Fruit fly (Drosophila melanogaster) whole organism, embryonic: Measurements from ENCODE around the gene CG9328.

Source experiments
- Atf-2 ChIP-seq: fragments of 200-800 bp; sonication (Bioruptor generic); optimal IDR thresholded peaks from 2 replicates; lab custom pipeline; 2016; ENCODE audit warnings: missing biosample characterization, missing genetic modification characterization
- Bgb ChIP-seq: fragments of 200-800 bp; sonication (Bioruptor generic); IDR thresholded peaks from 2 replicates; pipeline ENCODE4 v1.3.6; 2022; ENCODE audit warnings: missing biosample characterization, missing genetic modification characterization; ENCODE audit not compliant: partially characterized antibody
- BtbVII ChIP-seq: fragments of 200-800 bp; sonication (Bioruptor generic); optimal IDR thresholded peaks from 3 replicates; lab custom pipeline; 2017; ENCODE audit warnings: missing biosample characterization, mild to moderate bottlenecking, missing genetic modification characterization
- CG10366 ChIP-seq: fragments of 200-800 bp; sonication (Bioruptor generic); IDR thresholded peaks from 2 replicates; pipeline ENCODE4 v1.3.6; 2022; ENCODE audit warnings: missing biosample characterization, missing genetic modification characterization
- CG14860 ChIP-seq: fragments of 200-800 bp; sonication (Bioruptor generic); IDR thresholded peaks from 3 replicates; pipeline ENCODE4 v1.3.6; 2022; ENCODE audit warnings: missing biosample characterization, missing genetic modification characterization; ENCODE audit not compliant: partially characterized antibody
- CG15601 ChIP-seq: fragments of 200-800 bp; sonication (Bioruptor generic); optimal IDR thresholded peaks from 3 replicates; lab custom pipeline; 2019; ENCODE audit warnings: missing biosample characterization, mild to moderate bottlenecking, missing genetic modification characterization, moderate library complexity
- CG1603 ChIP-seq: fragments of 200-800 bp; sonication (Bioruptor generic); optimal IDR thresholded peaks from 2 replicates; lab custom pipeline; 2019; ENCODE audit warnings: missing biosample characterization, mild to moderate bottlenecking, missing genetic modification characterization, moderate library complexity
- CG17361 ChIP-seq: fragments of 200-800 bp; sonication (Bioruptor generic); IDR thresholded peaks from 3 replicates; pipeline ENCODE4 v1.3.6; 2022; ENCODE audit warnings: missing biosample characterization, missing genetic modification characterization
- CG2120 ChIP-seq: fragments of 200-800 bp; sonication (Bioruptor generic); optimal IDR thresholded peaks from 3 replicates; lab custom pipeline; 2016; ENCODE audit warnings: missing biosample characterization, missing genetic modification characterization
- CG30020 ChIP-seq: fragments of 200-800 bp; optimal IDR thresholded peaks from 2 replicates; lab custom pipeline; 2019; ENCODE audit warnings: missing biosample characterization, mild to moderate bottlenecking, missing genetic modification characterization, moderate library complexity
- CG3065 ChIP-seq: fragments of 200-800 bp; sonication (Bioruptor generic); optimal IDR thresholded peaks from 2 replicates; lab custom pipeline; 2016; ENCODE audit warnings: missing biosample characterization, missing genetic modification characterization
- CG3995 ChIP-seq: fragments of 200-800 bp; sonication (Bioruptor generic); optimal IDR thresholded peaks from 3 replicates; lab custom pipeline; 2016; ENCODE audit warnings: missing biosample characterization, missing genetic modification characterization
- CG43689 ChIP-seq: fragments of 200-800 bp; sonication (Bioruptor generic); IDR thresholded peaks from 2 replicates; pipeline ENCODE4 v1.3.6; 2022; ENCODE audit warnings: missing biosample characterization, missing genetic modification characterization
- CG6175 ChIP-seq: fragments of 200-800 bp; sonication (Bioruptor generic); IDR thresholded peaks from 3 replicates; pipeline ENCODE4 v1.3.6; 2022; ENCODE audit warnings: missing biosample characterization, missing genetic modification characterization
- CG7786 ChIP-seq: fragments of 200-800 bp; sonication (Bioruptor generic); optimal IDR thresholded peaks from 2 replicates; lab custom pipeline; 2016; ENCODE audit warnings: missing biosample characterization, missing genetic modification characterization
- CG7963 ChIP-seq: fragments of 200-800 bp; sonication (Bioruptor generic); IDR thresholded peaks from 3 replicates; pipeline ENCODE4 v1.3.6; 2022; ENCODE audit warnings: missing biosample characterization, missing genetic modification characterization; ENCODE audit not compliant: partially characterized antibody
- CG8281 ChIP-seq: fragments of 200-800 bp; sonication (Bioruptor generic); optimal IDR thresholded peaks from 2 replicates; lab custom pipeline; 2018; ENCODE audit warnings: missing biosample characterization, mild to moderate bottlenecking, missing genetic modification characterization, moderate library complexity
- E2f1 ChIP-seq: fragments of 200-800 bp; sonication (Bioruptor generic); IDR thresholded peaks from 2 replicates; pipeline ENCODE4 v1.3.6; 2022; ENCODE audit warnings: missing biosample characterization, missing genetic modification characterization
- Fer3 ChIP-seq: fragments of 200-800 bp; sonication (Bioruptor generic); optimal IDR thresholded peaks from 2 replicates; lab custom pipeline; 2018; ENCODE audit warnings: missing biosample characterization, mild to moderate bottlenecking, missing genetic modification characterization, moderate library complexity
- HLHmδ ChIP-seq: fragments of 200-800 bp; sonication (Bioruptor generic); optimal IDR thresholded peaks from 2 replicates; lab custom pipeline; 2018; ENCODE audit warnings: missing biosample characterization, mild to moderate bottlenecking, missing genetic modification characterization, moderate library complexity
- Mrtf ChIP-seq: fragments of 200-800 bp; sonication (Bioruptor generic); IDR thresholded peaks from 3 replicates; pipeline ENCODE4 v1.3.6; 2022; ENCODE audit warnings: missing biosample characterization, missing genetic modification characterization
- Neu2 ChIP-seq: fragments of 200-800 bp; sonication (Bioruptor generic); optimal IDR thresholded peaks from 3 replicates; lab custom pipeline; 2016; ENCODE audit warnings: missing biosample characterization, missing genetic modification characterization, borderline replicate concordance
- Opbp ChIP-seq: fragments of 200-800 bp; sonication (Bioruptor generic); IDR thresholded peaks from 3 replicates; pipeline ENCODE4 v1.3.6; 2022; ENCODE audit warnings: missing biosample characterization, missing genetic modification characterization; ENCODE audit not compliant: partially characterized antibody
- Side ChIP-seq: fragments of 200-800 bp; sonication (Bioruptor generic); optimal IDR thresholded peaks from 2 replicates; lab custom pipeline; 2016; ENCODE audit warnings: missing biosample characterization, missing genetic modification characterization
- Sox100B ChIP-seq: fragments of 200-800 bp; sonication (Bioruptor generic); optimal IDR thresholded peaks from 3 replicates; lab custom pipeline; 2018; ENCODE audit warnings: missing biosample characterization, mild to moderate bottlenecking, missing genetic modification characterization
- Tbp ChIP-seq: fragments of >200 bp; optimal IDR thresholded peaks from 2 replicates; lab custom pipeline; 2018; ENCODE audit warnings: missing biosample characterization, missing genetic modification characterization
- crc ChIP-seq: fragments of 200-800 bp; sonication (Bioruptor generic); optimal IDR thresholded peaks from 2 replicates; lab custom pipeline; 2016; ENCODE audit warnings: missing biosample characterization, missing genetic modification characterization
- crol ChIP-seq: fragments of 200-800 bp; sonication (Bioruptor generic); IDR thresholded peaks from 2 replicates; pipeline ENCODE4 v1.3.6; 2022; ENCODE audit warnings: missing biosample characterization, missing genetic modification characterization
- dan ChIP-seq: fragments of 200-800 bp; sonication (Bioruptor generic); IDR thresholded peaks from 2 replicates; pipeline ENCODE4 v1.3.6; 2022; ENCODE audit warnings: missing biosample characterization, missing genetic modification characterization
- dm ChIP-seq: fragments of 200-800 bp; sonication (Bioruptor generic); optimal IDR thresholded peaks from 3 replicates; lab custom pipeline; 2016; ENCODE audit warnings: missing biosample characterization, missing genetic modification characterization
- eve ChIP-seq, 2 experiments: fragments of >200 bp; optimal IDR thresholded peaks; 2 replicates each; lab custom pipeline; 2017; ENCODE audit warnings: missing biosample characterization in 2 of 2, missing genetic modification characterization in 2 of 2
- gro ChIP-seq: fragments of 200-800 bp; sonication (Bioruptor generic); optimal IDR thresholded peaks from 2 replicates; lab custom pipeline; 2016; ENCODE audit warnings: missing biosample characterization, missing genetic modification characterization
- gsb-n ChIP-seq: fragments of 200-800 bp; sonication (Bioruptor generic); optimal IDR thresholded peaks from 3 replicates; lab custom pipeline; 2018; ENCODE audit warnings: missing biosample characterization, mild to moderate bottlenecking, missing genetic modification characterization
- her ChIP-seq: fragments of 200-800 bp; sonication (Bioruptor generic); optimal IDR thresholded peaks from 2 replicates; lab custom pipeline; 2016; ENCODE audit warnings: missing biosample characterization, missing genetic modification characterization
- hkb ChIP-seq, 2 experiments: fragments of 200-800 bp in 1 of 2; fragments of >200 bp in 1 of 2; sonication (Bioruptor generic) in 1 of 2; IDR thresholded peaks in 1 of 2; optimal IDR thresholded peaks in 1 of 2; 2 replicates each; pipeline versions ENCODE4 v1.3.6 to Lab custom; 2017 to 2022; ENCODE audit warnings: missing biosample characterization in 1 of 2, missing genetic modification characterization in 1 of 2
- insv ChIP-seq, 2 experiments: fragments of 200-800 bp; sonication (Bioruptor generic); optimal IDR thresholded peaks; 3 replicates each; lab custom pipeline; 2016 to 2018; ENCODE audit warnings: missing biosample characterization in 2 of 2, missing genetic modification characterization in 2 of 2
- kay ChIP-seq: fragments of 200-800 bp; sonication (Bioruptor generic); optimal IDR thresholded peaks from 2 replicates; lab custom pipeline; 2016; ENCODE audit warnings: missing biosample characterization, missing genetic modification characterization
- mirr ChIP-seq: fragments of 200-800 bp; sonication (Bioruptor generic); optimal IDR thresholded peaks from 3 replicates; lab custom pipeline; 2018; ENCODE audit warnings: missing biosample characterization, mild to moderate bottlenecking, missing genetic modification characterization
- otp ChIP-seq: fragments of 200-800 bp; sonication (Bioruptor generic); IDR thresholded peaks from 3 replicates; pipeline ENCODE4, ENCODE4 v1.3.6; 2022; ENCODE audit warnings: missing biosample characterization, missing genetic modification characterization
- pan ChIP-seq, 4 experiments: fragments of >200 bp in 3 of 4; fragments of 200-800 bp in 1 of 4; sonication (Bioruptor generic) in 1 of 4; optimal IDR thresholded peaks in 3 of 4; IDR thresholded peaks in 1 of 4; 2 replicates each; pipeline versions ENCODE4 v1.3.6 to Lab custom; 2017 to 2022; ENCODE audit warnings: missing biosample characterization in 2 of 4, missing genetic modification characterization in 2 of 4, mixed read lengths in 1 of 4
- rib ChIP-seq: fragments of 200-800 bp; sonication (Bioruptor generic); IDR thresholded peaks from 2 replicates; pipeline ENCODE4 v1.3.6; 2022; ENCODE audit warnings: missing biosample characterization, missing genetic modification characterization
- sd ChIP-seq: fragments of 200-800 bp; sonication (Bioruptor generic); optimal IDR thresholded peaks from 3 replicates; lab custom pipeline; 2018; ENCODE audit warnings: missing biosample characterization, mild to moderate bottlenecking, missing genetic modification characterization, moderate library complexity
- stc ChIP-seq: fragments of 200-800 bp; sonication (Bioruptor generic); IDR thresholded peaks from 2 replicates; pipeline ENCODE4 v1.3.6; 2022; ENCODE audit warnings: missing biosample characterization, missing genetic modification characterization
- ttk ChIP-seq: fragments of 200-800 bp; sonication (Bioruptor generic); IDR thresholded peaks from 2 replicates; pipeline ENCODE4 v2.1.2; 2022; ENCODE audit warnings: missing biosample characterization, missing genetic modification characterization
- vvl ChIP-seq: fragments of 200-800 bp; sonication (Bioruptor generic); IDR thresholded peaks from 2 replicates; pipeline ENCODE4 v1.3.6; 2022; ENCODE audit warnings: missing biosample characterization, missing genetic modification characterization
- z ChIP-seq: fragments of 200-800 bp; sonication (Bioruptor generic); IDR thresholded peaks from 3 replicates; pipeline ENCODE4 v1.3.6; 2022; ENCODE audit warnings: missing biosample characterization, missing genetic modification characterization
- zen ChIP-seq: fragments of 200-800 bp; sonication (Bioruptor generic); optimal IDR thresholded peaks from 3 replicates; lab custom pipeline; 2018; ENCODE audit warnings: missing biosample characterization, mild to moderate bottlenecking, missing genetic modification characterization, moderate library complexity

Gene CG9328

DNA sequence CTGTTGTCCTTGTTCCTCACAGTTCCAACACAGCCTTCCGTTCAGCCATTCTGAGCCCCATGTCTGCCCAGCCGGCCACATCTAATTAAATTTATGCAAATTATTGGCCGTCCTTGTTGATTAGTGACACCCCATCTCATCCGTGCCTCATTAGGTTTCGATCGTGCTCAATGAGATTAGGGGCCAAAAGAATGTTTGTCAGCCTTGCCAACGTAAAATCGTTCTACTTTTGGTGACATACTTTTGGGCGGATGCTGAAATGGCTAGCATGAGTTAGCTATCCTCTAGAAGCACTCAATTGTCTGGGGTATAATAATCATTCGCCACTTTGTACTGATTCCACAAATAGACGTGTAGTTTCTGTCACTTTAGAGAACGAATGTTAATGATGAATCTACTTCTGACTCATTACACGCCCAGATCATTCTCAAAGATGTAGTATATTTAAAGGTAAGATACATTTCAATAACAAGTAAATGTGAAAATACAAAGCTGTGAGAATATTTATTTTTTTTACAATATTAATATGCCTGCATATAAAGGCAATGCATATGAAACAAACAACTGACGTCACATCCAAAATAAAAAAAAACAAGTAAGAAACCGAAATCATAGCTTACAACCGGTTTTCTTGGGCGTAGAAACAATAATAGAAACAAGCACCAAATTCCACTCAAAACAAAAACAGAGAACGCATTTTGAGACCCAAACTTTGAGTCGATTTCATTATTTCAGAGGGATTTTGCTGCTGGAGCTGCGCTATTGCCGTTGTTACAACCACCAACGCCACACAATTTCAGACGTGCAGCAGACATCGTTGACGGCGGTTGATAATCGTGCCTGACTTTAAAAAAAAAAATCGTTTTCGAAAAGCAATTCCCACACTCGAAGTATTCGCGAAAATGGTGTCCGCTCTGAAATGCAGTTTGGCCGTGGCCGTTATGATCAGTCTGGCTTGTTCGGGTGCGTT, 61.1 kb downstream of the CG9328 start, which contains the start of gene bero (continued):
- TF ChIP-seq Neu2 (GFP tag; lab: Kevin White, UChicago) (no peak), gsb-n (no peak), otp (peak; percentile 24; the same call in 1 of the 3 replicates), CG43689 (GFP tag; lab: Robert Waterston, UW) (no peak), Bgb (GFP tag; lab: Robert Waterston, UW) (peak; percentile 30; the same call in 1 of the 2 replicates), CG3995 (GFP tag; lab: Kevin White, UChicago) (no peak), CG7786 (GFP tag; lab: Kevin White, UChicago) (no peak), ttk (GFP tag; lab: Robert Waterston, UW) (no peak), crol (GFP tag; lab: Robert Waterston, UW) (no peak), CG8281 (tag; lab: Kevin White, UChicago) (no peak), E2f1 (GFP tag; lab: Robert Waterston, UW) (no peak), hkb (optimal IDR thresholded peaks at IDR 0.05; lab: Kevin White, UChicago) (no peak), hkb (GFP tag; IDR thresholded peaks at IDR 0.05; lab: Robert Waterston, UW) (0 out of 2 replicates have a peak, but pooled peaks have one; percentile 15), eve (GFP tag; optimal IDR thresholded peaks at IDR 0.05; lab: Kevin White, UChicago) (peak in 1 of 2 experiments; percentile 76), rib (GFP tag; lab: Robert Waterston, UW) (peak; percentile 58; the same call in 1 of the 2 replicates), BtbVII (GFP tag; lab: Kevin White, UChicago) (peak; percentile 44), Opbp (GFP tag; lab: Robert Waterston, UW) (peak; percentile 29; the same call in 1 of the 3 replicates), z (GFP tag; lab: Robert Waterston, UW) (peak; percentile 95), CG7963 (GFP tag; lab: Robert Waterston, UW) (0 out of 3 replicates have a peak, but pooled peaks have one; percentile 46), dm (GFP tag; lab: Kevin White, UChicago) (no peak), Fer3 (tag; lab: Kevin White, UChicago) (no peak), CG6175 (peak; percentile 64; the same call in 2 of the 3 replicates), stc (GFP tag; lab: Robert Waterston, UW) (peak; percentile 34; the same call in 1 of the 2 replicates), zen (peak; percentile 44), CG14860 (GFP tag; lab: Robert Waterston, UW) (no peak), CG15601 (tag; lab: Kevin White, UChicago) (peak; percentile 16), dan (GFP tag; lab: Robert Waterston, UW) (no peak), vvl (GFP tag; lab: Robert Waterston, UW) (peak; percentile 58; the same call in 1 of the 2 replicates), kay (GFP tag; lab: Kevin White, UChicago) (peak; percentile 12), sd (tag; lab: Kevin White, UChicago) (peak; percentile 72), CG30020 (tag; lab: Kevin White, UChicago) (no peak), pan (optimal IDR thresholded peaks at IDR 0.05; lab: Kevin White, UChicago) (no peak), pan (GFP tag; optimal IDR thresholded peaks at IDR 0.05 in 1 of 2, IDR thresholded peaks at IDR 0.05 in 1 of 2) (peak in 1 of 2 experiments; percentile 19), Atf-2 (GFP tag; lab: Kevin White, UChicago) (no peak), Tbp (GFP tag; lab: Kevin White, UChicago) (no peak), CG1603 (tag; lab: Kevin White, UChicago) (no peak), crc (GFP tag; lab: Kevin White, UChicago) (no peak), CG10366 (GFP tag; lab: Robert Waterston, UW) (no peak), CG3065 (GFP tag; lab: Kevin White, UChicago) (no peak), insv (GFP tag; optimal IDR thresholded peaks at IDR 0.05; lab: Kevin White, UChicago) (peak in 1 of 2 experiments; percentile 79), gro (no peak), her (GFP tag; lab: Kevin White, UChicago) (peak; percentile 14), Side (GFP tag; lab: Kevin White, UChicago) (peak; percentile 22), HLHmδ (peak; percentile 7), CG2120 (GFP tag; lab: Kevin White, UChicago) (no peak), CG17361 (GFP tag; lab: Robert Waterston, UW) (no peak), mirr (GFP tag; lab: Kevin White, UChicago) (no peak), Sox100B (GFP tag; lab: Kevin White, UChicago) (no peak), Mrtf (GFP tag; lab: Robert Waterston, UW) (no peak)
